Fruit fly (Drosophila melanogaster): ENCODE measurements around the gene CG7557.

- no peak for TF ChIP-seq fd59A (GFP tag; optimal IDR thresholded peaks at IDR 0.05)
- TF ChIP-seq dac (GFP tag; optimal IDR thresholded peaks at IDR 0.05) = no peak
- TF ChIP-seq spab (GFP tag; optimal IDR thresholded peaks at IDR 0.05) = no peak
- TF ChIP-seq achi (GFP tag; optimal IDR thresholded peaks at IDR 0.05) = no peak
- TF ChIP-seq Lpt (GFP tag; optimal IDR thresholded peaks at IDR 0.05) = no peak
- TF ChIP-seq CG1621 (tag; optimal IDR thresholded peaks at IDR 0.05) = no peak
- no peak for TF ChIP-seq CG6792 (GFP tag; optimal IDR thresholded peaks at IDR 0.05)
- no peak for TF ChIP-seq Sox15 (GFP tag; optimal IDR thresholded peaks at IDR 0.05)
- TF ChIP-seq CG32006 (GFP tag; optimal IDR thresholded peaks at IDR 0.05) = no peak
- no peak for TF ChIP-seq CG16779 (tag; optimal IDR thresholded peaks at IDR 0.05)
- TF ChIP-seq CG15336 (GFP tag; IDR thresholded peaks at IDR 0.05) = no peak
These were observed 43.3 kb downstream of the CG7557 start for dm6 chr3L:11488264-11488663.

Measured in whole organism, prepupa.